Worm (Caenorhabditis elegans): ENCODE results near the gene drp-1.

The drp-1 gene

ce11 chrIV:5494099-5494498 lies 44.2 kb upstream of the drp-1 start:
- no peak for TF ChIP-seq fos-1 (tag; optimal IDR thresholded peaks at IDR 0.05)
- TF ChIP-seq mbf-1 (tag; optimal IDR thresholded peaks at IDR 0.05), result no peak
- no peak for TF ChIP-seq peb-1 (tag; optimal IDR thresholded peaks at IDR 0.05)
- no peak for TF ChIP-seq alr-1 (tag; optimal IDR thresholded peaks at IDR 0.05)
- TF ChIP-seq ztf-11 (tag; optimal IDR thresholded peaks at IDR 0.05), result no peak
- TF ChIP-seq unc-39 (tag; optimal IDR thresholded peaks at IDR 0.05), result no peak
- TF ChIP-seq R02D3.7 (tag; optimal IDR thresholded peaks at IDR 0.05), result no peak
- no peak for TF ChIP-seq gmeb-1 (tag; optimal IDR thresholded peaks at IDR 0.05)
- no peak for TF ChIP-seq unc-62 (GFP tag; optimal IDR thresholded peaks at IDR 0.05)
- TF ChIP-seq mab-5 (tag; optimal IDR thresholded peaks at IDR 0.05), result no peak
- no peak for TF ChIP-seq nhr-6 (tag; optimal IDR thresholded peaks at IDR 0.05)
- TF ChIP-seq sma-9 (GFP tag; optimal IDR thresholded peaks at IDR 0.05), result no peak
- TF ChIP-seq sma-9 (tag; optimal IDR thresholded peaks at IDR 0.05), result no peak
- TF ChIP-seq nhr-12 (tag; optimal IDR thresholded peaks at IDR 0.05), result no peak

- no peak for TF ChIP-seq aly-2 (tag; optimal IDR thresholded peaks at IDR 0.05)
- no peak for TF ChIP-seq F13H6.1 (tag; optimal IDR thresholded peaks at IDR 0.05)
- TF ChIP-seq lsy-2 (tag; optimal IDR thresholded peaks at IDR 0.05), result no peak
- TF ChIP-seq ztf-11 (tag; optimal IDR thresholded peaks at IDR 0.05), result no peak
- no peak for TF ChIP-seq mab-5 (tag; optimal IDR thresholded peaks at IDR 0.05)
- no peak for TF ChIP-seq fos-1 (tag; optimal IDR thresholded peaks at IDR 0.05)
- TF ChIP-seq crh-2 (tag; optimal IDR thresholded peaks at IDR 0.05), result no peak
- TF ChIP-seq lin-39 (tag; optimal IDR thresholded peaks at IDR 0.05), result no peak
- no peak for TF ChIP-seq lin-13 (GFP tag; optimal IDR thresholded peaks at IDR 0.05)
- TF ChIP-seq nhr-77 (tag; optimal IDR thresholded peaks at IDR 0.05), result no peak
- no peak for TF ChIP-seq sem-4 (tag; optimal IDR thresholded peaks at IDR 0.05)
- no peak for TF ChIP-seq nhr-237 (tag; optimal IDR thresholded peaks at IDR 0.05)
- no peak for TF ChIP-seq nhr-11 (tag; optimal IDR thresholded peaks at IDR 0.05)
Observed at ce11 chrIV:5501414-5501813, 36.9 kb upstream of the drp-1 start.

- TF ChIP-seq elt-1 (tag; optimal IDR thresholded peaks at IDR 0.05) (no peak), aly-2 (tag; optimal IDR thresholded peaks at IDR 0.05) (no peak), skn-1 (tag; optimal IDR thresholded peaks at IDR 0.05) (no peak), nhr-25 (tag; optimal IDR thresholded peaks at IDR 0.05) (no peak), ztf-4 (tag; optimal IDR thresholded peaks at IDR 0.05) (no peak), mdl-1 (tag; optimal IDR thresholded peaks at IDR 0.05) (no peak), mbf-1 (tag; optimal IDR thresholded peaks at IDR 0.05) (no peak), nhr-23 (tag; optimal IDR thresholded peaks at IDR 0.05) (no peak), ama-1 (optimal IDR thresholded peaks at IDR 0.05) (no peak), egl-27 (tag; optimal IDR thresholded peaks at IDR 0.05) (no peak), C34F6.9 (tag; optimal IDR thresholded peaks at IDR 0.05) (no peak), alr-1 (tag; optimal IDR thresholded peaks at IDR 0.05) (no peak), nhr-11 (tag; optimal IDR thresholded peaks at IDR 0.05) (no peak), fos-1 (tag; optimal IDR thresholded peaks at IDR 0.05) (no peak), nhr-12 (tag; optimal IDR thresholded peaks at IDR 0.05) (no peak), ZK546.5 (tag; optimal IDR thresholded peaks at IDR 0.05) (no peak), crh-2 (tag; optimal IDR thresholded peaks at IDR 0.05) (no peak), mab-5 (tag; optimal IDR thresholded peaks at IDR 0.05) (no peak)
Observed at ce11 chrIV:5502610-5503009, 35.7 kb upstream of the drp-1 start.

- peak; percentile 7 for TF ChIP-seq sma-9 (GFP tag; optimal IDR thresholded peaks at IDR 0.05)
- no peak for TF ChIP-seq sma-9 (tag; optimal IDR thresholded peaks at IDR 0.05)
- no peak for TF ChIP-seq lin-11 (tag; optimal IDR thresholded peaks at IDR 0.05)
- TF ChIP-seq elt-1 (tag; optimal IDR thresholded peaks at IDR 0.05), result peak; percentile 20
- peak; percentile 71 for TF ChIP-seq mab-5 (tag; optimal IDR thresholded peaks at IDR 0.05)
- TF ChIP-seq zag-1 (tag; optimal IDR thresholded peaks at IDR 0.05), result peak; percentile 12
Observed at ce11 chrIV:5506642-5507041, 31.6 kb upstream of the drp-1 start.

ce11 chrIV:5507754-5508153 lies 30.5 kb upstream of the drp-1 start:
- no peak for TF ChIP-seq mdl-1 (tag; optimal IDR thresholded peaks at IDR 0.05)
- TF ChIP-seq C34F6.9 (tag; optimal IDR thresholded peaks at IDR 0.05), result peak; percentile 4

Data from whole organism, L2 larva.